ENCODE assay signal across 1 fruit fly cellular context in genomic region chr3R:4319507-4320138, dm6.
TF ChIP-seq lines count a peak whose summit lies in the region.

TSS of gene CG9795 (plus strand) at chr3R:4319683.

TF ChIP-seq in whole organism, embryonic, 481 proteins besides CTCF, POLR2A, EP300 and RAD21 (continued from another document):
- TF ChIP-seq Hsf (GFP tag; optimal IDR thresholded peaks at IDR 0.05; lab: Kevin White, UChicago) (peak; percentile 29), Eip74EF (GFP tag; optimal IDR thresholded peaks at IDR 0.05; lab: Kevin White, UChicago) (peak in 1 of 2 experiments; percentile 49), CG10147 (GFP tag; optimal IDR thresholded peaks at IDR 0.05; lab: Kevin White, UChicago) (no peak), aop (GFP tag; IDR thresholded peaks at IDR 0.05; lab: Robert Waterston, UW) (no peak), ham (GFP tag; IDR thresholded peaks at IDR 0.05; lab: Robert Waterston, UW) (no peak), CG18011 (GFP tag; optimal IDR thresholded peaks at IDR 0.05; lab: Kevin White, UChicago) (no peak), Side (GFP tag; optimal IDR thresholded peaks at IDR 0.05; lab: Kevin White, UChicago) (peak; percentile 33), nmo (GFP tag; optimal IDR thresholded peaks at IDR 0.05; lab: Kevin White, UChicago) (no peak), dan (GFP tag; IDR thresholded peaks at IDR 0.05; lab: Robert Waterston, UW) (no peak), Nf-YA (GFP tag; IDR thresholded peaks at IDR 0.05; lab: Robert Waterston, UW) (no peak), nerfin-2 (GFP tag; IDR thresholded peaks at IDR 0.05; lab: Robert Waterston, UW; ENCODE audit: partially characterized antibody) (peak; percentile 95), CG2712 (tag; optimal IDR thresholded peaks at IDR 0.05; lab: Kevin White, UChicago) (peak; percentile 41), exex (tag; optimal IDR thresholded peaks at IDR 0.05; lab: Kevin White, UChicago) (no peak), CG11247 (GFP tag; IDR thresholded peaks at IDR 0.05; lab: Robert Waterston, UW) (0 out of 2 replicates have a peak, but pooled peaks have one; percentile 33), CG30403 (GFP tag; optimal IDR thresholded peaks at IDR 0.05; lab: Kevin White, UChicago) (peak; percentile 38), dm (GFP tag; optimal IDR thresholded peaks at IDR 0.05; lab: Kevin White, UChicago) (peak; percentile 39), Chrac-16 (GFP tag; optimal IDR thresholded peaks at IDR 0.05; lab: Kevin White, UChicago) (no peak), wdn (GFP tag; IDR thresholded peaks at IDR 0.05; lab: Robert Waterston, UW) (no peak), Hand (GFP tag; optimal IDR thresholded peaks at IDR 0.05; lab: Kevin White, UChicago) (peak; percentile 28), CG10321 (GFP tag; IDR thresholded peaks at IDR 0.05; lab: Robert Waterston, UW) (no peak), CG4707 (GFP tag; optimal IDR thresholded peaks at IDR 0.05; lab: Kevin White, UChicago) (peak; percentile 9), CG1647 (GFP tag; optimal IDR thresholded peaks at IDR 0.05; lab: Kevin White, UChicago) (no peak), dmrt99B (tag; optimal IDR thresholded peaks at IDR 0.05; lab: Kevin White, UChicago) (no peak), chm (GFP tag; IDR thresholded peaks at IDR 0.05; lab: Robert Waterston, UW) (no peak), CG17359 (tag; optimal IDR thresholded peaks at IDR 0.05; lab: Kevin White, UChicago) (no peak), CG4328 (GFP tag; optimal IDR thresholded peaks at IDR 0.05; lab: Kevin White, UChicago) (no peak), hkb (optimal IDR thresholded peaks at IDR 0.05; lab: Kevin White, UChicago) (no peak), hkb (GFP tag; IDR thresholded peaks at IDR 0.05; lab: Robert Waterston, UW) (peak; percentile 75), jing (GFP tag; optimal IDR thresholded peaks at IDR 0.05; lab: Kevin White, UChicago) (no peak), CG16779 (GFP tag; IDR thresholded peaks at IDR 0.05; lab: Robert Waterston, UW) (no peak), Myb (GFP tag; optimal IDR thresholded peaks at IDR 0.05; lab: Kevin White, UChicago) (peak; percentile 59), CG15073 (GFP tag; optimal IDR thresholded peaks at IDR 0.05; lab: Kevin White, UChicago) (no peak), bowl (GFP tag; IDR thresholded peaks at IDR 0.05; lab: Robert Waterston, UW) (no peak), CG4424 (GFP tag; optimal IDR thresholded peaks at IDR 0.05; lab: Kevin White, UChicago) (peak; percentile 4), fd64A (GFP tag; optimal IDR thresholded peaks at IDR 0.05; lab: Kevin White, UChicago) (no peak), Rfx (GFP tag; IDR thresholded peaks at IDR 0.05; lab: Robert Waterston, UW) (peak; percentile 69; the same call in 1 of the 2 replicates), mam (GFP tag; optimal IDR thresholded peaks at IDR 0.05; lab: Kevin White, UChicago) (peak; percentile 13), ems (GFP tag; optimal IDR thresholded peaks at IDR 0.05; lab: Kevin White, UChicago) (no peak), sens-2 (GFP tag; IDR thresholded peaks at IDR 0.05; lab: Robert Waterston, UW) (no peak), Gug (GFP tag; IDR thresholded peaks at IDR 0.05; lab: Robert Waterston, UW) (no peak), Doc2 (GFP tag; IDR thresholded peaks at IDR 0.05; lab: Robert Waterston, UW) (no peak), repo (GFP tag; optimal IDR thresholded peaks at IDR 0.05; lab: Kevin White, UChicago) (peak; percentile 34), fd3F (GFP tag; optimal IDR thresholded peaks at IDR 0.05; lab: Kevin White, UChicago) (no peak), CG11696 (GFP tag; IDR thresholded peaks at IDR 0.05; lab: Robert Waterston, UW) (no peak), CG12659 (GFP tag; optimal IDR thresholded peaks at IDR 0.05; lab: Kevin White, UChicago) (peak; percentile 76), Opbp (GFP tag; IDR thresholded peaks at IDR 0.05; lab: Robert Waterston, UW; ENCODE audit: partially characterized antibody) (peak; percentile 92), Meics (GFP tag; optimal IDR thresholded peaks at IDR 0.05; lab: Kevin White, UChicago) (peak; percentile 37), CG18619 (GFP tag; optimal IDR thresholded peaks at IDR 0.05; lab: Kevin White, UChicago) (no peak), pnt (GFP tag; optimal IDR thresholded peaks at IDR 0.05; lab: Kevin White, UChicago) (no peak), CG12744 (GFP tag; optimal IDR thresholded peaks at IDR 0.05; lab: Kevin White, UChicago) (peak; percentile 5), sqz (GFP tag; optimal IDR thresholded peaks at IDR 0.05; lab: Kevin White, UChicago) (no peak), CrebB (tag; optimal IDR thresholded peaks at IDR 0.05; lab: Kevin White, UChicago) (peak; percentile 54), twi (tag; optimal IDR thresholded peaks at IDR 0.05; lab: Kevin White, UChicago) (no peak), CG32767 (GFP tag; IDR thresholded peaks at IDR 0.05; lab: Robert Waterston, UW) (peak; percentile 53; the same call in 1 of the 2 replicates), Dref (GFP tag; IDR thresholded peaks at IDR 0.05; lab: Robert Waterston, UW) (peak; percentile 98), CG6683 (GFP tag; optimal IDR thresholded peaks at IDR 0.05; lab: Kevin White, UChicago) (peak; percentile 26), pho (GFP tag; optimal IDR thresholded peaks at IDR 0.05; lab: Kevin White, UChicago) (no peak), CG18262 (tag; optimal IDR thresholded peaks at IDR 0.05; lab: Kevin White, UChicago) (no peak), Rx (GFP tag; IDR thresholded peaks at IDR 0.05; lab: Robert Waterston, UW) (no peak), ind (GFP tag; optimal IDR thresholded peaks at IDR 0.05; lab: Kevin White, UChicago) (no peak), nom (GFP tag; optimal IDR thresholded peaks at IDR 0.05; lab: Kevin White, UChicago) (peak; percentile 56), Sry-β (GFP tag; optimal IDR thresholded peaks at IDR 0.05; lab: Kevin White, UChicago) (no peak), gcm (GFP tag; optimal IDR thresholded peaks at IDR 0.05; lab: Kevin White, UChicago) (no peak), nau (GFP tag; optimal IDR thresholded peaks at IDR 0.05; lab: Kevin White, UChicago) (no peak), row (GFP tag; IDR thresholded peaks at IDR 0.05; lab: Robert Waterston, UW) (peak; percentile 57), pzg (GFP tag; optimal IDR thresholded peaks at IDR 0.05; lab: Kevin White, UChicago) (peak; percentile 82), CG11723 (GFP tag; optimal IDR thresholded peaks at IDR 0.05; lab: Kevin White, UChicago) (no peak), CG10462 (GFP tag; optimal IDR thresholded peaks at IDR 0.05; lab: Kevin White, UChicago) (no peak), Dbx (GFP tag; IDR thresholded peaks at IDR 0.05; lab: Robert Waterston, UW) (no peak), ATbp (GFP tag; optimal IDR thresholded peaks at IDR 0.05; lab: Kevin White, UChicago) (no peak), CG9876 (GFP tag; optimal IDR thresholded peaks at IDR 0.05; lab: Kevin White, UChicago) (no peak), CG4404 (GFP tag; IDR thresholded peaks at IDR 0.05; lab: Robert Waterston, UW) (no peak), CG13894 (tag; optimal IDR thresholded peaks at IDR 0.05; lab: Kevin White, UChicago) (no peak), Six4 (GFP tag; optimal IDR thresholded peaks at IDR 0.05; lab: Kevin White, UChicago) (no peak), CG17568 (GFP tag; optimal IDR thresholded peaks at IDR 0.05; lab: Kevin White, UChicago) (no peak), Kr (GFP tag; optimal IDR thresholded peaks at IDR 0.05; lab: Kevin White, UChicago) (no peak), CG2129 (GFP tag; IDR thresholded peaks at IDR 0.05; lab: Robert Waterston, UW; ENCODE audit: partially characterized antibody) (peak; percentile 49), org-1 (GFP tag; optimal IDR thresholded peaks at IDR 0.05; lab: Kevin White, UChicago) (no peak), CG9817 (tag; optimal IDR thresholded peaks at IDR 0.05; lab: Kevin White, UChicago) (no peak), cato (GFP tag; optimal IDR thresholded peaks at IDR 0.05; lab: Kevin White, UChicago; ENCODE audit: borderline replicate concordance) (no peak), Bdp1 (GFP tag; optimal IDR thresholded peaks at IDR 0.05; lab: Kevin White, UChicago) (no peak), MBD-R2 (GFP tag; IDR thresholded peaks at IDR 0.05; lab: Robert Waterston, UW) (peak; percentile 83), bbx (GFP tag; IDR thresholded peaks at IDR 0.05; lab: Robert Waterston, UW; ENCODE audit: partially characterized antibody) (peak; percentile 96), ro (GFP tag; IDR thresholded peaks at IDR 0.05; lab: Robert Waterston, UW) (no peak), CG34422 (GFP tag; IDR thresholded peaks at IDR 0.05; lab: Robert Waterston, UW) (peak; percentile 52; the same call in 1 of the 3 replicates), H15 (GFP tag; IDR thresholded peaks at IDR 0.05; lab: Robert Waterston, UW) (no peak), CG11093 (GFP tag; IDR thresholded peaks at IDR 0.05; lab: Robert Waterston, UW) (no peak), slbo (GFP tag; IDR thresholded peaks at IDR 0.05; lab: Robert Waterston, UW) (peak; percentile 50; the same call in 1 of the 2 replicates), CG7928 (GFP tag; optimal IDR thresholded peaks at IDR 0.05; lab: Kevin White, UChicago) (no peak), Sox100B (GFP tag; optimal IDR thresholded peaks at IDR 0.05; lab: Kevin White, UChicago) (no peak), Tbp (GFP tag; optimal IDR thresholded peaks at IDR 0.05; lab: Kevin White, UChicago) (no peak), nerfin-1 (tag; optimal IDR thresholded peaks at IDR 0.05; lab: Kevin White, UChicago) (no peak), CG9932 (GFP tag; IDR thresholded peaks at IDR 0.05; lab: Robert Waterston, UW) (no peak), amos (GFP tag; IDR thresholded peaks at IDR 0.05; lab: Robert Waterston, UW; ENCODE audit: partially characterized antibody) (peak; percentile 90), shn (GFP tag; optimal IDR thresholded peaks at IDR 0.05; lab: Kevin White, UChicago) (peak; percentile 38), knrl (GFP tag; IDR thresholded peaks at IDR 0.05; lab: Robert Waterston, UW; ENCODE audit: partially characterized antibody) (peak; percentile 79), gfzf (GFP tag; optimal IDR thresholded peaks at IDR 0.05; lab: Kevin White, UChicago) (peak; percentile 5), CG10979 (tag; optimal IDR thresholded peaks at IDR 0.05; lab: Kevin White, UChicago) (peak; percentile 28), Mrtf (GFP tag; IDR thresholded peaks at IDR 0.05; lab: Robert Waterston, UW) (no peak), Max (GFP tag; optimal IDR thresholded peaks at IDR 0.05; lab: Kevin White, UChicago) (peak; percentile 18), HLH4C (GFP tag; IDR thresholded peaks at IDR 0.05; lab: Robert Waterston, UW; ENCODE audit: partially characterized antibody) (peak; percentile 97), CG17361 (GFP tag; IDR thresholded peaks at IDR 0.05; lab: Robert Waterston, UW) (no peak), CG16813 (GFP tag; IDR thresholded peaks at IDR 0.05; lab: Robert Waterston, UW; ENCODE audit: partially characterized antibody) (peak; percentile 89), unc-4 (GFP tag; IDR thresholded peaks at IDR 0.05; lab: Robert Waterston, UW; ENCODE audit: partially characterized antibody) (peak; percentile 88), crol (GFP tag; IDR thresholded peaks at IDR 0.05; lab: Robert Waterston, UW) (no peak), B-H1 (GFP tag; IDR thresholded peaks at IDR 0.05; lab: Robert Waterston, UW) (no peak), Vsx1 (GFP tag; optimal IDR thresholded peaks at IDR 0.05; lab: Kevin White, UChicago) (no peak), TFAM (GFP tag; optimal IDR thresholded peaks at IDR 0.05; lab: Kevin White, UChicago) (no peak), pan (optimal IDR thresholded peaks at IDR 0.05; lab: Kevin White, UChicago) (no peak), pan (GFP tag; optimal IDR thresholded peaks at IDR 0.05 in 1 of 2, IDR thresholded peaks at IDR 0.05 in 1 of 2) (peak in 1 of 2 experiments; percentile 47), CG34376 (GFP tag; optimal IDR thresholded peaks at IDR 0.05; lab: Kevin White, UChicago) (peak; percentile 27), inv (GFP tag; IDR thresholded peaks at IDR 0.05; lab: Robert Waterston, UW; ENCODE audit: partially characterized antibody) (peak; percentile 79), lilli (GFP tag; optimal IDR thresholded peaks at IDR 0.05; lab: Kevin White, UChicago) (peak; percentile 57), Dip3 (GFP tag; optimal IDR thresholded peaks at IDR 0.05; lab: Kevin White, UChicago) (no peak), gsb-n (tag; optimal IDR thresholded peaks at IDR 0.05; lab: Kevin White, UChicago) (no peak), Blimp-1 (GFP tag; optimal IDR thresholded peaks at IDR 0.05; lab: Kevin White, UChicago) (no peak), CG42726 (GFP tag; IDR thresholded peaks at IDR 0.05; lab: Robert Waterston, UW; ENCODE audit: partially characterized antibody) (peak; percentile 61; the same call in 1 of the 2 replicates), jumu (GFP tag; optimal IDR thresholded peaks at IDR 0.05; lab: Kevin White, UChicago) (peak; percentile 61), al (GFP tag; IDR thresholded peaks at IDR 0.05; lab: Robert Waterston, UW) (no peak), Dip2 (GFP tag; IDR thresholded peaks at IDR 0.05; lab: Robert Waterston, UW) (no peak), CG7987 (GFP tag; optimal IDR thresholded peaks at IDR 0.05; lab: Kevin White, UChicago) (peak; percentile 51), BtbVII (GFP tag; optimal IDR thresholded peaks at IDR 0.05; lab: Kevin White, UChicago) (peak; percentile 8), CoRest (tag; optimal IDR thresholded peaks at IDR 0.05; lab: Kevin White, UChicago) (no peak), CG14050 (GFP tag; IDR thresholded peaks at IDR 0.05; lab: Robert Waterston, UW) (no peak), CG3407 (GFP tag; optimal IDR thresholded peaks at IDR 0.05; lab: Kevin White, UChicago) (no peak), CG1233 (GFP tag; optimal IDR thresholded peaks at IDR 0.05; lab: Kevin White, UChicago) (no peak), CG2202 (tag; optimal IDR thresholded peaks at IDR 0.05; lab: Kevin White, UChicago) (no peak)
